Fruit fly (Drosophila melanogaster): ENCODE results near the gene CG5835.

The CG5835 gene

DNA sequence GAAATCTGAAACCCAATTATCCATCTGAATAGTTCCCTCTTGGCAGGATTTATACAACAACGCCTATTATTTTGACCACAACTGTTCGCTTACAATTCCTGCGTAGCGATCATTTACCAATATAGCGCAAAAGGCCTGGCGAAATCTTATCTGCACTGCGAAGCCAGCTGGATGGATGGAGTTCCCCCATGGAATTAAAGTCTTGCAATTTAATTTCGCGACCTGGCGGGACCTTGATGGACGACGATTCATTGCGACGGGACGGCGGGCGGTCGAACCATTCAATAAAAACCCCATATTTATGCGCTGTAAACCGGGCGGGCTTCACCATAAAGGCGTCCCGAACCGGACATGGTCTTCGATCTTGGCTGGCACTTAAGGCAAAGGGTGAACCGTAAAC is 651 bp downstream of the CG5835 start (continued):
- TF ChIP-seq Ets21C (GFP tag; optimal IDR thresholded peaks at IDR 0.05) (no peak), dac (GFP tag; optimal IDR thresholded peaks at IDR 0.05) (no peak), CG6808 (GFP tag; optimal IDR thresholded peaks at IDR 0.05) (peak; percentile 33), Blimp-1 (GFP tag; optimal IDR thresholded peaks at IDR 0.05) (no peak), Gug (GFP tag; IDR thresholded peaks at IDR 0.05) (no peak), CG32006 (GFP tag; optimal IDR thresholded peaks at IDR 0.05) (peak; percentile 25), esn (GFP tag; optimal IDR thresholded peaks at IDR 0.05) (peak; percentile 27), CG4318 (GFP tag; optimal IDR thresholded peaks at IDR 0.05) (no peak), CG16779 (tag; optimal IDR thresholded peaks at IDR 0.05) (no peak), Sox15 (GFP tag; optimal IDR thresholded peaks at IDR 0.05) (no peak), CG6854 (GFP tag; optimal IDR thresholded peaks at IDR 0.05) (no peak), Sox102F (GFP tag; optimal IDR thresholded peaks at IDR 0.05) (no peak)

DNA sequence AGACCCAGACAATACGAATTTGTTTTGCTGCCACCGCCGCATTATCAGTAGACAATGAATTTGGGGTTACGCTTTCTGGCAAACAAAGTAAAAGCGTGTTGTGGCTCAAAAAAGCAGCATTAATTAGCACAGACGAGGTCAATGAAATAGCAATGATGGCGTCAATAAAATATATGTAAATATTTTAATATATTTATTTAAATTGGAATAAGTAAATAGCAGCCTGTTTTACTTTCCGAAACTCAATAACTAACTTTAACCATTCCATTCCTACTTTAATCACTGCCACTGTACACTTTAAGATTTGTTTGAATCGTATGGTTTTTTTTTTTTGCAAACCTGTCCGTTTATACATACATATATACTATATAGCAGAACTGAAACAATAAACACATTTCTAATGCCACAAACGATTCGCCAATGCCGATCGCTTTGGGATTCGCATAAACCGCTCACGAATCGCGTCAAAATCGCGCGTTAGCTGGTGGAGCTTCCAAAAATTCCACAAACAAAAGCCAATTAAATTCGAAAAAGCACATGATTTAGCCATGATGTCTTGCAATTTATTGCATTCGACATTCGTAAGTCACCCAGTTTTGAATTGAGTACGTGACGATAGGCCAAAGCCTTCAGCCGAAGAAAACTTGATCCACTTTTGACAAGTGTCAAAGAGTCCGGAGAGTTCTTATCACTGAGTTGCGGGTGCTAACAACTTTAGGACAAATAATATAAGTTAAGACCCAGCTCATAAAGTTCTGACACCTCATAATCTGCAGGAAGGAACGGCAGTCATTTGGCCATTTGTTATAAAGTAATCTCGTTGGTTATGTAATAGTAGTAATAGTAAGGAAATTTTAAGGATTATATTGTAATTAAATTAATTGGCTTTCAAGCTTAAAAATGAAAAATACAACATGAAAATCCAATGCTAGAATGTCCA is 1.4 kb downstream of the CG5835 start:
- TF ChIP-seq ss (GFP tag; optimal IDR thresholded peaks at IDR 0.05): no peak
- TF ChIP-seq Smox (GFP tag; optimal IDR thresholded peaks at IDR 0.05): peak; percentile 7
- TF ChIP-seq Sox14 (GFP tag; optimal IDR thresholded peaks at IDR 0.05): no peak
- TF ChIP-seq Eip93F (GFP tag; optimal IDR thresholded peaks at IDR 0.05): no peak
- no peak for TF ChIP-seq Hr4 (GFP tag; optimal IDR thresholded peaks at IDR 0.05)
- peak; percentile 30 for TF ChIP-seq CG32006 (GFP tag; optimal IDR thresholded peaks at IDR 0.05)
- no peak for TF ChIP-seq CG16779 (tag; optimal IDR thresholded peaks at IDR 0.05)
- peak; percentile 45; the same call in 1 of the 3 replicates for TF ChIP-seq CG6163 (GFP tag; IDR thresholded peaks at IDR 0.05)
- no peak for TF ChIP-seq topi (GFP tag; optimal IDR thresholded peaks at IDR 0.05)
- TF ChIP-seq net (GFP tag; optimal IDR thresholded peaks at IDR 0.05): peak; percentile 18
- peak; percentile 34 for TF ChIP-seq achi (GFP tag; optimal IDR thresholded peaks at IDR 0.05)
- TF ChIP-seq CG8319 (GFP tag; optimal IDR thresholded peaks at IDR 0.05): no peak
- TF ChIP-seq Lpt (GFP tag; optimal IDR thresholded peaks at IDR 0.05): no peak
- no peak for TF ChIP-seq CG11902 (GFP tag; optimal IDR thresholded peaks at IDR 0.05)
- 0 out of 2 replicates have a peak, but pooled peaks have one; percentile 14 for TF ChIP-seq CG11294 (GFP tag; IDR thresholded peaks at IDR 0.05)
- TF ChIP-seq eg (GFP tag; IDR thresholded peaks at IDR 0.05): peak; percentile 70
- TF ChIP-seq CG6276 (GFP tag; optimal IDR thresholded peaks at IDR 0.05): no peak
- TF ChIP-seq Sox102F (GFP tag; optimal IDR thresholded peaks at IDR 0.05): no peak
- no peak for TF ChIP-seq Eip75B (GFP tag; optimal IDR thresholded peaks at IDR 0.05)
- TF ChIP-seq CG10631 (GFP tag; optimal IDR thresholded peaks at IDR 0.05): peak; percentile 16
- TF ChIP-seq fd85E (GFP tag; optimal IDR thresholded peaks at IDR 0.05): no peak
- no peak for TF ChIP-seq Sox15 (GFP tag; optimal IDR thresholded peaks at IDR 0.05)
- TF ChIP-seq Blimp-1 (GFP tag; optimal IDR thresholded peaks at IDR 0.05): no peak
- TF ChIP-seq Eip78C (GFP tag): peak; percentile 45
- TF ChIP-seq CG15336 (GFP tag; IDR thresholded peaks at IDR 0.05): peak; percentile 52
- peak; percentile 6 for TF ChIP-seq CG8632 (GFP tag; optimal IDR thresholded peaks at IDR 0.05)
- TF ChIP-seq Ets21C (GFP tag; optimal IDR thresholded peaks at IDR 0.05): no peak
- no peak for TF ChIP-seq salr (GFP tag; optimal IDR thresholded peaks at IDR 0.05)
- TF ChIP-seq lz (GFP tag; optimal IDR thresholded peaks at IDR 0.05): no peak
- no peak for TF ChIP-seq CG31627 (GFP tag; optimal IDR thresholded peaks at IDR 0.05)
- no peak for TF ChIP-seq CG34406 (GFP tag; optimal IDR thresholded peaks at IDR 0.05)
- TF ChIP-seq acj6 (GFP tag; optimal IDR thresholded peaks at IDR 0.05): no peak
- no peak for TF ChIP-seq CG3919 (GFP tag; optimal IDR thresholded peaks at IDR 0.05)
- no peak for TF ChIP-seq vri (GFP tag; optimal IDR thresholded peaks at IDR 0.05)
- TF ChIP-seq svp (GFP tag): peak; percentile 82
- no peak for TF ChIP-seq Gug (GFP tag; IDR thresholded peaks at IDR 0.05)
- TF ChIP-seq Hr39 (GFP tag; optimal IDR thresholded peaks at IDR 0.05): no peak
- TF ChIP-seq CG4318 (GFP tag; optimal IDR thresholded peaks at IDR 0.05): no peak
- TF ChIP-seq cyc (GFP tag; optimal IDR thresholded peaks at IDR 0.05): no peak
- no peak for TF ChIP-seq CG11762 (GFP tag; optimal IDR thresholded peaks at IDR 0.05; ENCODE audit: insufficient read depth)
- TF ChIP-seq Ets96B (tag; optimal IDR thresholded peaks at IDR 0.05): no peak
- TF ChIP-seq CG8119 (GFP tag; IDR thresholded peaks at IDR 0.05): peak; percentile 44; the same call in 2 of the 3 replicates
- TF ChIP-seq dsx (GFP tag; optimal IDR thresholded peaks at IDR 0.05; ENCODE audit: poor library complexity, severe bottlenecking): no peak

Measured in whole organism, prepupa.